Fruit fly (Drosophila melanogaster) Kc167 (cell line): ENCODE measurements around the gene CAH5.

ENCODE experiments used
- Sin3A ChIP-seq: fragments of >200 bp; optimal IDR thresholded peaks from 2 replicates; lab custom pipeline; 2018; ENCODE audit warnings: missing external identifiers
- ttk ChIP-seq: sonication (Bioruptor generic); optimal IDR thresholded peaks from 2 replicates; lab custom pipeline; 2017; ENCODE audit warnings: missing external identifiers

DNA sequence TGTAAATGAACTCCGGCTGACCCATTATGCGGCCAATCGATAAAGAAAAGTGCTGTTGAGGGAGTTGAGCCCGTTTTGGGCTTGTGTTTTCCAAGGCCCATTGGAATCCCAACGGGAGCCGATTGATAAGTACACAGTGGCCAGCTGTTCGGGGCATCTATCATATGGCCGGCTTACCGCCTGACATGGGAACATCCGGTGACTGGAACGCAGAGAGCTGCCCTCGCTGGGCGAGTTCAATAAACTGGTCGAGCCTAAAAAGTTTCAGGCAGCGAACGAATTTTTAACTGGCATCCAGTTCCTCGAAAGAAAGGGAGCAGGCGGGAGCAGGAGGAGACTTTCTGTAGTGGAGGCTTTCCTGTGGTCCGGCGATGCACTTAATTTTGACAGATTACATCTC is 39.1 kb downstream of the CAH5 start:
- TF ChIP-seq ttk (lab: Kevin White, UChicago): no peak
- no peak for TF ChIP-seq Sin3A (lab: Kevin White, UChicago)
